Fruit fly (Drosophila melanogaster) whole organism, embryonic: Measurements from ENCODE around the gene sun.

Experiments
- BtbVII ChIP-seq: fragments of 200-800 bp; sonication (Bioruptor generic); optimal IDR thresholded peaks from 3 replicates; lab custom pipeline; 2017; ENCODE audit warnings: missing biosample characterization, mild to moderate bottlenecking, missing genetic modification characterization
- C15 ChIP-seq: fragments of 200-800 bp; sonication (Bioruptor generic); IDR thresholded peaks from 3 replicates; pipeline ENCODE4 v1.3.6; 2022; ENCODE audit warnings: missing biosample characterization, missing genetic modification characterization
- CG10321 ChIP-seq: fragments of 200-800 bp; sonication (Bioruptor generic); IDR thresholded peaks from 2 replicates; pipeline ENCODE4 v1.3.6; 2022; ENCODE audit warnings: missing biosample characterization, missing genetic modification characterization
- CG11696 ChIP-seq: fragments of 200-800 bp; sonication (Bioruptor generic); IDR thresholded peaks from 2 replicates; pipeline ENCODE4 v1.3.6; 2022; ENCODE audit warnings: missing biosample characterization, missing genetic modification characterization
- CG12299 ChIP-seq: fragments of 200-800 bp; sonication (Bioruptor generic); optimal IDR thresholded peaks from 2 replicates; lab custom pipeline; 2018; ENCODE audit warnings: missing biosample characterization, mild to moderate bottlenecking, missing genetic modification characterization
- CG12659 ChIP-seq: fragments of 200-800 bp; sonication (Bioruptor generic); optimal IDR thresholded peaks from 3 replicates; lab custom pipeline; 2017; ENCODE audit warnings: mild to moderate bottlenecking, missing biosample characterization, missing genetic modification reagents, missing genetic modification characterization
- CG14667 ChIP-seq: fragments of 200-800 bp; sonication (Bioruptor generic); IDR thresholded peaks from 2 replicates; pipeline ENCODE4 v1.3.6; 2022; ENCODE audit warnings: missing biosample characterization, missing genetic modification characterization
- CG14710 ChIP-seq: fragments of 200-800 bp; sonication (Bioruptor generic); optimal IDR thresholded peaks from 3 replicates; lab custom pipeline; 2019; ENCODE audit warnings: missing biosample characterization, mild to moderate bottlenecking, missing genetic modification characterization, moderate library complexity
- CG1603 ChIP-seq: fragments of 200-800 bp; sonication (Bioruptor generic); optimal IDR thresholded peaks from 2 replicates; lab custom pipeline; 2019; ENCODE audit warnings: missing biosample characterization, mild to moderate bottlenecking, missing genetic modification characterization, moderate library complexity
- CG17328 ChIP-seq: fragments of 200-800 bp; sonication (Bioruptor generic); IDR thresholded peaks from 2 replicates; pipeline ENCODE4 v1.3.6; 2022; ENCODE audit warnings: missing biosample characterization, missing genetic modification characterization
- CG1832 ChIP-seq: fragments of 200-800 bp; sonication (Bioruptor generic); optimal IDR thresholded peaks from 2 replicates; lab custom pipeline; 2017; ENCODE audit warnings: missing biosample characterization, mild to moderate bottlenecking, missing genetic modification characterization, inconsistent platforms
- CG2129 ChIP-seq: fragments of 200-800 bp; sonication (Bioruptor generic); IDR thresholded peaks from 2 replicates; pipeline ENCODE4 v1.3.6; 2022; ENCODE audit warnings: missing biosample characterization, missing genetic modification characterization; ENCODE audit not compliant: partially characterized antibody
- CG2202 ChIP-seq: fragments of 200-800 bp; sonication (Bioruptor generic); optimal IDR thresholded peaks from 2 replicates; lab custom pipeline; 2018; ENCODE audit warnings: missing biosample characterization, mild to moderate bottlenecking, missing genetic modification characterization
- CG31441 ChIP-seq: fragments of 200-800 bp; sonication (Bioruptor generic); IDR thresholded peaks from 2 replicates; pipeline ENCODE4 v1.3.6; 2022; ENCODE audit warnings: missing biosample characterization, missing genetic modification characterization
- CG4617 ChIP-seq: fragments of 200-800 bp; sonication (Bioruptor generic); optimal IDR thresholded peaks from 3 replicates; lab custom pipeline; 2016; ENCODE audit warnings: missing biosample characterization, missing genetic modification characterization, borderline replicate concordance
- CG4730 ChIP-seq: fragments of 200-800 bp; sonication (Bioruptor generic); IDR thresholded peaks from 2 replicates; pipeline ENCODE4 v1.3.6; 2022; ENCODE audit warnings: missing biosample characterization, missing genetic modification characterization
- CG7271 ChIP-seq: fragments of 200-800 bp; sonication (Bioruptor generic); optimal IDR thresholded peaks from 2 replicates; lab custom pipeline; 2018; ENCODE audit warnings: missing biosample characterization, mild to moderate bottlenecking, missing genetic modification characterization, moderate library complexity
- CG7357 ChIP-seq: fragments of 200-800 bp; sonication (Bioruptor generic); IDR thresholded peaks from 3 replicates; pipeline ENCODE4 v1.3.6; 2022; ENCODE audit warnings: missing biosample characterization, missing genetic modification characterization
- CG7556 ChIP-seq: fragments of 200-800 bp; sonication (Bioruptor generic); optimal IDR thresholded peaks from 2 replicates; lab custom pipeline; 2017; ENCODE audit warnings: missing biosample characterization, mild to moderate bottlenecking, missing genetic modification characterization
- Dip3 ChIP-seq: fragments of 200-800 bp; sonication (Bioruptor generic); optimal IDR thresholded peaks from 3 replicates; lab custom pipeline; 2016; ENCODE audit warnings: missing biosample characterization, missing genetic modification characterization
- Doc3 ChIP-seq: fragments of 200-800 bp; sonication (Bioruptor generic); IDR thresholded peaks from 3 replicates; pipeline ENCODE4 v1.3.6; 2022; ENCODE audit warnings: missing biosample characterization, missing genetic modification characterization; ENCODE audit not compliant: partially characterized antibody
- Elba2 ChIP-seq: fragments of 200-800 bp; sonication (Bioruptor generic); optimal IDR thresholded peaks from 3 replicates; lab custom pipeline; 2016; ENCODE audit warnings: missing biosample characterization, missing genetic modification characterization
- Ets97D ChIP-seq: fragments of 200-800 bp; sonication (Bioruptor generic); optimal IDR thresholded peaks from 3 replicates; lab custom pipeline; 2016; ENCODE audit warnings: missing biosample characterization, missing genetic modification characterization
- Fer1 ChIP-seq: fragments of 200-800 bp; sonication (Bioruptor generic); optimal IDR thresholded peaks from 2 replicates; lab custom pipeline; 2017; ENCODE audit warnings: missing biosample characterization, mild to moderate bottlenecking, missing genetic modification characterization
- H15 ChIP-seq: fragments of 200-800 bp; sonication (Bioruptor generic); IDR thresholded peaks from 3 replicates; pipeline ENCODE4 v1.3.6; 2022; ENCODE audit warnings: missing biosample characterization, missing genetic modification characterization
- HmgD ChIP-seq: fragments of 200-800 bp; sonication (Bioruptor generic); optimal IDR thresholded peaks from 3 replicates; lab custom pipeline; 2016; ENCODE audit warnings: missing biosample characterization, missing genetic modification characterization
- MTF-1 ChIP-seq: fragments of 200-800 bp; sonication (Bioruptor generic); optimal IDR thresholded peaks from 2 replicates; lab custom pipeline; 2018; ENCODE audit warnings: missing biosample characterization, mild to moderate bottlenecking, missing genetic modification characterization, borderline replicate concordance
- Mes4 ChIP-seq: fragments of 200-800 bp; sonication (Bioruptor generic); optimal IDR thresholded peaks from 2 replicates; lab custom pipeline; 2016; ENCODE audit warnings: missing biosample characterization, missing genetic modification characterization
- Myb ChIP-seq: fragments of 200-800 bp; sonication (Bioruptor generic); optimal IDR thresholded peaks from 2 replicates; lab custom pipeline; 2016; ENCODE audit warnings: missing biosample characterization, missing genetic modification characterization
- NfI ChIP-seq: fragments of 200-800 bp; sonication (Bioruptor generic); optimal IDR thresholded peaks from 3 replicates; lab custom pipeline; 2018; ENCODE audit warnings: missing biosample characterization, mild to moderate bottlenecking, missing genetic modification characterization, moderate library complexity
- Pdp1 ChIP-seq, 2 experiments: fragments of 200-800 bp; sonication (Bioruptor generic); optimal IDR thresholded peaks; 3 replicates each; lab custom pipeline; 2016; ENCODE audit warnings: missing biosample characterization in 2 of 2, missing genetic modification characterization in 2 of 2, mild to moderate bottlenecking in 1 of 2, moderate library complexity in 1 of 2
- ash1 ChIP-seq: fragments of 200-800 bp; sonication (Bioruptor generic); optimal IDR thresholded peaks from 2 replicates; lab custom pipeline; 2018; ENCODE audit warnings: missing biosample characterization, mild to moderate bottlenecking, missing genetic modification characterization
- dmrt11E ChIP-seq: fragments of 200-800 bp; sonication (Bioruptor generic); optimal IDR thresholded peaks from 3 replicates; lab custom pipeline; 2018; ENCODE audit warnings: missing biosample characterization, mild to moderate bottlenecking, missing genetic modification characterization, moderate library complexity
- exex ChIP-seq: fragments of 200-800 bp; sonication (Bioruptor generic); optimal IDR thresholded peaks from 4 replicates; lab custom pipeline; 2018; ENCODE audit warnings: missing biosample characterization, mild to moderate bottlenecking, missing genetic modification characterization, moderate library complexity
- gcm ChIP-seq: fragments of 200-800 bp; sonication (Bioruptor generic); optimal IDR thresholded peaks from 2 replicates; lab custom pipeline; 2019; ENCODE audit warnings: missing biosample characterization, mild to moderate bottlenecking, missing genetic modification characterization, moderate library complexity
- gfzf ChIP-seq: fragments of 200-800 bp; sonication (Bioruptor generic); optimal IDR thresholded peaks from 2 replicates; lab custom pipeline; 2016; ENCODE audit warnings: missing biosample characterization, mild to moderate bottlenecking, missing genetic modification characterization, moderate library complexity
- gsb-n ChIP-seq: fragments of 200-800 bp; sonication (Bioruptor generic); optimal IDR thresholded peaks from 3 replicates; lab custom pipeline; 2018; ENCODE audit warnings: missing biosample characterization, mild to moderate bottlenecking, missing genetic modification characterization
- gt ChIP-seq: fragments of 200-800 bp; sonication (Bioruptor generic); IDR thresholded peaks from 2 replicates; pipeline ENCODE4 v1.3.6; 2022; ENCODE audit warnings: missing biosample characterization, missing genetic modification characterization
- insv ChIP-seq, 2 experiments: fragments of 200-800 bp; sonication (Bioruptor generic); optimal IDR thresholded peaks; 3 replicates each; lab custom pipeline; 2016 to 2018; ENCODE audit warnings: missing biosample characterization in 2 of 2, missing genetic modification characterization in 2 of 2
- knrl ChIP-seq: fragments of 200-800 bp; sonication (Bioruptor generic); IDR thresholded peaks from 3 replicates; pipeline ENCODE4 v1.3.6; 2022; ENCODE audit warnings: missing biosample characterization, missing genetic modification characterization; ENCODE audit not compliant: partially characterized antibody
- lmd ChIP-seq: fragments of 200-800 bp; sonication (Bioruptor generic); IDR thresholded peaks from 2 replicates; pipeline ENCODE4 v1.3.6; 2022; ENCODE audit warnings: missing biosample characterization, missing genetic modification characterization
- p53 ChIP-seq: fragments of 200-800 bp; sonication (Bioruptor generic); optimal IDR thresholded peaks from 2 replicates; lab custom pipeline; 2016; ENCODE audit warnings: missing biosample characterization, missing genetic modification characterization
- rib ChIP-seq: fragments of 200-800 bp; sonication (Bioruptor generic); IDR thresholded peaks from 2 replicates; pipeline ENCODE4 v1.3.6; 2022; ENCODE audit warnings: missing biosample characterization, missing genetic modification characterization
- row ChIP-seq: fragments of 200-800 bp; sonication (Bioruptor generic); IDR thresholded peaks from 3 replicates; pipeline ENCODE4 v1.3.6; 2022; ENCODE audit warnings: missing biosample characterization, missing genetic modification characterization
- sens ChIP-seq: fragments of 200-800 bp; sonication (Bioruptor generic); peaks from one replicate; lab custom pipeline; 2016; ENCODE audit warnings: missing biosample characterization, missing genetic modification characterization
- sr ChIP-seq: fragments of 200-800 bp; sonication (Bioruptor generic); IDR thresholded peaks from 3 replicates; pipeline ENCODE4 v1.3.6; 2022; ENCODE audit warnings: missing biosample characterization, missing genetic modification characterization
- stc ChIP-seq: fragments of 200-800 bp; sonication (Bioruptor generic); IDR thresholded peaks from 2 replicates; pipeline ENCODE4 v1.3.6; 2022; ENCODE audit warnings: missing biosample characterization, missing genetic modification characterization
- ttk ChIP-seq: fragments of 200-800 bp; sonication (Bioruptor generic); IDR thresholded peaks from 2 replicates; pipeline ENCODE4 v2.1.2; 2022; ENCODE audit warnings: missing biosample characterization, missing genetic modification characterization
- unpg ChIP-seq: fragments of 200-800 bp; sonication (Bioruptor generic); optimal IDR thresholded peaks from 3 replicates; lab custom pipeline; 2018; ENCODE audit warnings: missing biosample characterization, mild to moderate bottlenecking, missing genetic modification characterization, moderate library complexity
- zen2 ChIP-seq: fragments of 200-800 bp; sonication (Bioruptor generic); IDR thresholded peaks from 3 replicates; pipeline ENCODE4 v1.3.6; 2022; ENCODE audit warnings: missing biosample characterization, missing genetic modification characterization; ENCODE audit not compliant: partially characterized antibody

The sun gene

dm6 chrX:15857601-15858284 lies 8.7 kb upstream of the sun start, which contains the start of the genes CG46440 and Myb (continued):
- TF ChIP-seq CG4617 (GFP tag; lab: Kevin White, UChicago) = peak; percentile 45
- TF ChIP-seq sens (GFP tag; lab: Kevin White, UChicago) = peak; percentile 54
- no peak for TF ChIP-seq sr
- TF ChIP-seq CG2202 (tag; lab: Kevin White, UChicago) = no peak
- no peak for TF ChIP-seq H15 (GFP tag; lab: Robert Waterston, UW)
- peak; percentile 59; the same call in 1 of the 3 replicates for TF ChIP-seq Doc3 (GFP tag; lab: Robert Waterston, UW)
- TF ChIP-seq ttk = no peak
- TF ChIP-seq exex = no peak
- TF ChIP-seq CG1832 (GFP tag; lab: Kevin White, UChicago) = no peak
- TF ChIP-seq stc (GFP tag; lab: Robert Waterston, UW) = no peak
- peak; percentile 16 for TF ChIP-seq Ets97D (GFP tag; lab: Kevin White, UChicago)
- no peak for TF ChIP-seq rib (GFP tag; lab: Robert Waterston, UW)
- no peak for TF ChIP-seq CG4730 (GFP tag; lab: Robert Waterston, UW)
- TF ChIP-seq gcm = no peak
- peak; percentile 61 for TF ChIP-seq CG12659 (GFP tag; lab: Kevin White, UChicago)
- no peak for TF ChIP-seq p53 (GFP tag; lab: Kevin White, UChicago)
- TF ChIP-seq CG11696 (GFP tag; lab: Robert Waterston, UW) = no peak
- TF ChIP-seq CG12299 (tag; lab: Kevin White, UChicago) = peak; percentile 7
- TF ChIP-seq Pdp1 (GFP tag; optimal IDR thresholded peaks at IDR 0.05; lab: Kevin White, UChicago) = peak in 1 of 2 experiments; percentile 5
- TF ChIP-seq unpg = peak; percentile 1
- TF ChIP-seq MTF-1 (GFP tag; lab: Kevin White, UChicago) = no peak
- TF ChIP-seq Dip3 = no peak
- no peak for TF ChIP-seq lmd
- TF ChIP-seq CG31441 (GFP tag; lab: Robert Waterston, UW) = no peak
- peak; percentile 59 for TF ChIP-seq gfzf (GFP tag; lab: Kevin White, UChicago)
- TF ChIP-seq dmrt11E (tag; lab: Kevin White, UChicago) = no peak
- no peak for TF ChIP-seq zen2 (GFP tag; lab: Robert Waterston, UW)
- no peak for TF ChIP-seq gt (GFP tag; lab: Robert Waterston, UW)
- TF ChIP-seq CG14667 (GFP tag; lab: Robert Waterston, UW) = no peak
- peak; percentile 67 for TF ChIP-seq CG1603
- no peak for TF ChIP-seq CG7271 (tag; lab: Kevin White, UChicago)
- no peak for TF ChIP-seq CG10321 (GFP tag; lab: Robert Waterston, UW)
- TF ChIP-seq row = peak; percentile 67
- no peak for TF ChIP-seq NfI
- no peak for TF ChIP-seq Fer1 (GFP tag; lab: Kevin White, UChicago)
- peak; percentile 29 for TF ChIP-seq Elba2
- peak; percentile 73 for TF ChIP-seq Myb (GFP tag; lab: Kevin White, UChicago)
- peak; percentile 24 for TF ChIP-seq CG14710 (tag; lab: Kevin White, UChicago)
- TF ChIP-seq CG17328 = no peak
- TF ChIP-seq insv (GFP tag; optimal IDR thresholded peaks at IDR 0.05; lab: Kevin White, UChicago) = no peak
- no peak for TF ChIP-seq BtbVII
- no peak for TF ChIP-seq HmgD (GFP tag; lab: Kevin White, UChicago)
- peak; percentile 92 for TF ChIP-seq CG7357 (GFP tag; lab: Robert Waterston, UW)
- TF ChIP-seq CG2129 (GFP tag; lab: Robert Waterston, UW) = peak; percentile 59
- TF ChIP-seq Mes4 (GFP tag; lab: Kevin White, UChicago) = no peak
- TF ChIP-seq gsb-n (tag; lab: Kevin White, UChicago) = no peak
- TF ChIP-seq ash1 (GFP tag; lab: Kevin White, UChicago) = no peak
- no peak for TF ChIP-seq C15
- TF ChIP-seq CG7556 (GFP tag; lab: Kevin White, UChicago) = no peak
- peak; percentile 82 for TF ChIP-seq knrl (GFP tag; lab: Robert Waterston, UW)
